Fruit fly (Drosophila melanogaster): ENCODE results near the gene Arts.

Arts gene

dm6 chr3L:16646865-16647459 lies 44.3 kb downstream of the Arts start (continued):
- TF ChIP-seq sisA (GFP tag; IDR thresholded peaks at IDR 0.05) (no peak), pb (GFP tag; optimal IDR thresholded peaks at IDR 0.05) (peak; percentile 11), CG2712 (tag; optimal IDR thresholded peaks at IDR 0.05) (no peak), Rfx (GFP tag; IDR thresholded peaks at IDR 0.05) (peak; percentile 35; the same call in 1 of the 2 replicates), klu (GFP tag; IDR thresholded peaks at IDR 0.05) (no peak), CG4328 (GFP tag; optimal IDR thresholded peaks at IDR 0.05) (no peak), peb (GFP tag; IDR thresholded peaks at IDR 0.05) (no peak), CG7963 (GFP tag; IDR thresholded peaks at IDR 0.05; ENCODE audit: partially characterized antibody) (no peak), trem (tag; optimal IDR thresholded peaks at IDR 0.05) (no peak), nau (GFP tag; optimal IDR thresholded peaks at IDR 0.05) (no peak), lov (optimal IDR thresholded peaks at IDR 0.05) (no peak), lov (GFP tag; IDR thresholded peaks at IDR 0.05) (peak; percentile 70; the same call in 1 of the 3 replicates), Sin3A (optimal IDR thresholded peaks at IDR 0.05) (no peak), CG5953 (GFP tag; IDR thresholded peaks at IDR 0.05) (0 out of 2 replicates have a peak, but pooled peaks have one; percentile 16), MESR4 (GFP tag; optimal IDR thresholded peaks at IDR 0.05) (no peak), dmrt11E (tag; optimal IDR thresholded peaks at IDR 0.05) (no peak), Jarid2 (GFP tag; optimal IDR thresholded peaks at IDR 0.05) (no peak), CG10979 (tag; optimal IDR thresholded peaks at IDR 0.05) (no peak), CoRest (tag; optimal IDR thresholded peaks at IDR 0.05) (no peak), CG2875 (GFP tag; optimal IDR thresholded peaks at IDR 0.05) (no peak), CG10147 (GFP tag; optimal IDR thresholded peaks at IDR 0.05) (no peak), Max (GFP tag; optimal IDR thresholded peaks at IDR 0.05) (no peak), CG9876 (GFP tag; optimal IDR thresholded peaks at IDR 0.05) (peak; percentile 36), twi (tag; optimal IDR thresholded peaks at IDR 0.05) (no peak), sim (GFP tag; IDR thresholded peaks at IDR 0.05) (no peak), CG34376 (GFP tag; optimal IDR thresholded peaks at IDR 0.05) (no peak), Drgx (GFP tag; IDR thresholded peaks at IDR 0.05) (peak; percentile 32; the same call in 1 of the 2 replicates), cas (GFP tag; IDR thresholded peaks at IDR 0.05) (no peak), Fer1 (GFP tag; optimal IDR thresholded peaks at IDR 0.05) (no peak), crol (GFP tag; IDR thresholded peaks at IDR 0.05) (peak; percentile 74), HLH4C (GFP tag; IDR thresholded peaks at IDR 0.05; ENCODE audit: partially characterized antibody) (no peak; the same call in 2 of the 3 replicates), ara (GFP tag; IDR thresholded peaks at IDR 0.05) (0 out of 2 replicates have a peak, but pooled peaks have one; percentile 30), cg (GFP tag; optimal IDR thresholded peaks at IDR 0.05) (peak; percentile 82), pan (optimal IDR thresholded peaks at IDR 0.05) (no peak), pan (GFP tag; optimal IDR thresholded peaks at IDR 0.05 in 1 of 2, IDR thresholded peaks at IDR 0.05 in 1 of 2) (no peak), Hsf (GFP tag; optimal IDR thresholded peaks at IDR 0.05) (no peak), en (GFP tag; optimal IDR thresholded peaks at IDR 0.05) (no peak), CG6791 (GFP tag; IDR thresholded peaks at IDR 0.05; ENCODE audit: partially characterized antibody) (no peak), Lhr (GFP tag; optimal IDR thresholded peaks at IDR 0.05) (no peak), CG6854 (GFP tag; optimal IDR thresholded peaks at IDR 0.05) (no peak), odd (GFP tag; optimal IDR thresholded peaks at IDR 0.05) (no peak), CG32532 (GFP tag; IDR thresholded peaks at IDR 0.05) (peak; percentile 34; the same call in 1 of the 2 replicates), sens-2 (GFP tag; IDR thresholded peaks at IDR 0.05) (no peak), tna (GFP tag; IDR thresholded peaks at IDR 0.05; ENCODE audit: partially characterized antibody) (no peak), CG1529 (GFP tag; optimal IDR thresholded peaks at IDR 0.05) (no peak), Trl (optimal IDR thresholded peaks at IDR 0.05) (peak; percentile 25 to 62), Trl (GFP tag; optimal IDR thresholded peaks at IDR 0.05) (no peak), Usf (GFP tag; optimal IDR thresholded peaks at IDR 0.05) (no peak), hth (optimal IDR thresholded peaks at IDR 0.05) (no peak), prd (optimal IDR thresholded peaks at IDR 0.05) (no peak), prd (GFP tag; IDR thresholded peaks at IDR 0.05) (0 out of 3 replicates have a peak, but pooled peaks have one; percentile 22), pnt (GFP tag; optimal IDR thresholded peaks at IDR 0.05) (no peak)

Data from whole organism, embryonic.